Fruit fly (Drosophila melanogaster) whole organism, embryonic: ENCODE measurements around the gene CG15142.

Source experiments
- CG13624 ChIP-seq: fragments of 200-800 bp; sonication (Bioruptor generic); optimal IDR thresholded peaks from 2 replicates; lab custom pipeline; 2016; ENCODE audit warnings: missing biosample characterization, missing genetic modification characterization
- CG15269 ChIP-seq: fragments of 200-800 bp; sonication (Bioruptor generic); optimal IDR thresholded peaks from 2 replicates; lab custom pipeline; 2018; ENCODE audit warnings: missing biosample characterization, mild to moderate bottlenecking, missing genetic modification characterization, moderate library complexity
- CG6254 ChIP-seq: fragments of 200-800 bp; sonication (Bioruptor generic); optimal IDR thresholded peaks from 3 replicates; lab custom pipeline; 2017; ENCODE audit warnings: mild to moderate bottlenecking, missing biosample characterization, missing genetic modification reagents, missing genetic modification characterization
- Eip74EF ChIP-seq, 2 experiments: fragments of 200-800 bp in 1 of 2; fragments of >200 bp in 1 of 2; sonication (Bioruptor generic) in 1 of 2; optimal IDR thresholded peaks; 2 replicates each; lab custom pipeline; 2017 to 2019; ENCODE audit warnings: missing biosample characterization in 2 of 2, missing genetic modification characterization in 2 of 2, mild to moderate bottlenecking in 1 of 2, moderate library complexity in 1 of 2
- Hsf ChIP-seq: fragments of 200-800 bp; sonication (Bioruptor generic); optimal IDR thresholded peaks from 3 replicates; lab custom pipeline; 2016; ENCODE audit warnings: missing biosample characterization, missing genetic modification characterization
- Lim3 ChIP-seq: fragments of 200-800 bp; sonication (Bioruptor generic); IDR thresholded peaks from 2 replicates; pipeline ENCODE4 v1.3.6; 2022; ENCODE audit warnings: missing biosample characterization, missing genetic modification characterization
- NC2β ChIP-seq: fragments of 200-800 bp; sonication (Bioruptor generic); optimal IDR thresholded peaks from 2 replicates; lab custom pipeline; 2016; ENCODE audit warnings: missing biosample characterization, missing genetic modification characterization
- Optix ChIP-seq: fragments of 200-800 bp; sonication (Bioruptor generic); IDR thresholded peaks from 3 replicates; pipeline ENCODE4 v1.3.6; 2022; ENCODE audit warnings: missing biosample characterization, missing genetic modification characterization
- Sin3A ChIP-seq: fragments of >200 bp; optimal IDR thresholded peaks from 2 replicates; lab custom pipeline; 2018
- grau ChIP-seq: fragments of 200-800 bp; optimal IDR thresholded peaks from 3 replicates; lab custom pipeline; 2019; ENCODE audit warnings: missing biosample characterization, mild to moderate bottlenecking, missing genetic modification characterization, moderate library complexity
- hth ChIP-seq: fragments of >200 bp; optimal IDR thresholded peaks from 2 replicates; lab custom pipeline; 2017; ENCODE audit warnings: inconsistent platforms
- insv ChIP-seq, 2 experiments: fragments of 200-800 bp; sonication (Bioruptor generic); optimal IDR thresholded peaks; 3 replicates each; lab custom pipeline; 2016 to 2018; ENCODE audit warnings: missing biosample characterization in 2 of 2, missing genetic modification characterization in 2 of 2
- pnt ChIP-seq: fragments of 200-800 bp; sonication (Bioruptor generic); optimal IDR thresholded peaks from 3 replicates; lab custom pipeline; 2016; ENCODE audit warnings: missing biosample characterization, missing genetic modification characterization
- slp2 ChIP-seq: fragments of 200-800 bp; sonication (Bioruptor generic); optimal IDR thresholded peaks from 2 replicates; lab custom pipeline; 2016; ENCODE audit warnings: missing biosample characterization, missing genetic modification characterization

dm6 chr2L:17532134-17532533, 33.5 kb upstream of the CG15142 start, which contains the start of gene CG15145:
- TF ChIP-seq CG6254 (no peak), CG13624 (GFP tag; lab: Kevin White, UChicago) (no peak), Hsf (no peak), pnt (GFP tag; lab: Kevin White, UChicago) (no peak), CG15269 (tag; lab: Kevin White, UChicago) (no peak), Eip74EF (GFP tag; optimal IDR thresholded peaks at IDR 0.05; lab: Kevin White, UChicago) (no peak), hth (lab: Kevin White, UChicago) (no peak), Optix (GFP tag; lab: Robert Waterston, UW) (no peak), insv (GFP tag; optimal IDR thresholded peaks at IDR 0.05; lab: Kevin White, UChicago) (no peak), slp2 (GFP tag; lab: Kevin White, UChicago) (no peak), grau (tag; lab: Kevin White, UChicago) (no peak), Sin3A (no peak), Lim3 (GFP tag; lab: Robert Waterston, UW) (no peak), NC2β (GFP tag; lab: Kevin White, UChicago) (no peak)
